Worm (Caenorhabditis elegans) whole organism, young adult: ENCODE data around the gene srg-60.

ENCODE experiments used
- B0336.3 ChIP-seq: fragments of 200-800 bp; sonication (Bioruptor generic); IDR thresholded peaks from 2 replicates; pipeline ENCODE4 v1.3.6; 2022; ENCODE audit warnings: missing genetic modification characterization, missing compliant biosample characterization
- F23B12.7 ChIP-seq: sonication (generic microtip); optimal IDR thresholded peaks from 2 replicates; lab custom pipeline; 2017; ENCODE audit warnings: missing genetic modification characterization, mild to moderate bottlenecking, missing compliant biosample characterization, antibody characterized with exemption, moderate library complexity; ENCODE audit not compliant: insufficient read depth
- F39B2.1 ChIP-seq: fragments of 200-800 bp; sonication (Bioruptor generic); IDR thresholded peaks from 2 replicates; pipeline ENCODE4 v1.3.6; 2022; ENCODE audit warnings: missing genetic modification reagents, missing genetic modification characterization, missing compliant biosample characterization
- F49E8.2 ChIP-seq: sonication (generic microtip); optimal IDR thresholded peaks from 3 replicates; lab custom pipeline; 2017; ENCODE audit warnings: missing genetic modification characterization, mild to moderate bottlenecking, missing compliant biosample characterization, antibody characterized with exemption, moderate library complexity; ENCODE audit not compliant: insufficient read depth
- Y79H2A.3 ChIP-seq: fragments of 200-800 bp; sonication (Bioruptor generic); conservative IDR thresholded peaks from 2 replicates; pipeline ENCODE4 v1.3.6; 2022; ENCODE audit warnings: missing genetic modification reagents, missing genetic modification characterization, missing compliant biosample characterization
- aptf-3 ChIP-seq: fragments of 200-800 bp; sonication (Bioruptor generic); IDR thresholded peaks from 2 replicates; pipeline ENCODE4 v1.3.6; 2022; ENCODE audit warnings: missing genetic modification characterization, missing compliant biosample characterization
- cebp-1 ChIP-seq, 2 experiments: fragments of 200-800 bp in 1 of 2; sonication (Bioruptor generic) in 1 of 2; sonication (generic microtip) in 1 of 2; IDR thresholded peaks in 1 of 2; optimal IDR thresholded peaks in 1 of 2; 2 replicates each; pipeline versions ENCODE4 v1.3.6 to Lab custom; 2017 to 2022; ENCODE audit warnings: missing compliant biosample characterization in 2 of 2, missing genetic modification characterization in 2 of 2, mild to moderate bottlenecking in 1 of 2, missing genetic modification reagents in 1 of 2, moderate library complexity in 1 of 2
- ceh-100 ChIP-seq: fragments of 200-800 bp; sonication (Bioruptor generic); IDR thresholded peaks from 2 replicates; pipeline ENCODE4 v1.3.6; 2022; ENCODE audit warnings: missing genetic modification reagents, missing genetic modification characterization, missing compliant biosample characterization
- ceh-27 ChIP-seq: fragments of 200-800 bp; sonication (Bioruptor generic); optimal IDR thresholded peaks from 2 replicates; lab custom pipeline; 2018; ENCODE audit warnings: mild to moderate bottlenecking, missing genetic modification characterization, moderate library complexity, missing compliant biosample characterization
- ceh-58 ChIP-seq: fragments of 200-800 bp; sonication (Bioruptor generic); IDR thresholded peaks from 2 replicates; pipeline ENCODE4 v1.3.6; 2022; ENCODE audit warnings: missing genetic modification characterization, missing compliant biosample characterization
- ceh-79 ChIP-seq: sonication (generic microtip); optimal IDR thresholded peaks from 2 replicates; lab custom pipeline; 2017; ENCODE audit warnings: mild to moderate bottlenecking, missing genetic modification characterization, missing compliant biosample characterization
- ceh-91 ChIP-seq: fragments of 200-800 bp; sonication (Bioruptor generic); IDR thresholded peaks from 2 replicates; pipeline ENCODE4 v1.3.6; 2022; ENCODE audit warnings: missing genetic modification reagents, missing genetic modification characterization, missing compliant biosample characterization
- chd-7 ChIP-seq: sonication (generic microtip); optimal IDR thresholded peaks from 2 replicates; lab custom pipeline; 2016; ENCODE audit warnings: mild to moderate bottlenecking, missing genetic modification characterization, moderate library complexity, missing compliant biosample characterization
- die-1 ChIP-seq: sonication (generic microtip); optimal IDR thresholded peaks from 2 replicates; lab custom pipeline; 2016; ENCODE audit warnings: missing genotype, mild to moderate bottlenecking, missing genetic modification characterization, missing compliant biosample characterization
- dox-1 ChIP-seq: fragments of 200-800 bp; sonication (Bioruptor generic); IDR thresholded peaks from 2 replicates; pipeline ENCODE4 v1.3.6; 2022; ENCODE audit warnings: missing genetic modification reagents, missing genetic modification characterization, missing compliant biosample characterization
- egrh-3 ChIP-seq: fragments of 200-800 bp; sonication (Bioruptor generic); IDR thresholded peaks from 2 replicates; pipeline ENCODE4 v1.3.6; 2022; ENCODE audit warnings: missing genetic modification reagents, missing genetic modification characterization, missing compliant biosample characterization
- gei-17 ChIP-seq: fragments of 200-800 bp; sonication (Bioruptor generic); optimal IDR thresholded peaks from 2 replicates; lab custom pipeline; 2018; ENCODE audit warnings: mild to moderate bottlenecking, missing genetic modification characterization, missing compliant biosample characterization
- hsf-1 ChIP-seq: fragments of 200-800 bp; sonication (Bioruptor generic); IDR thresholded peaks from 2 replicates; pipeline ENCODE4 v1.3.6; 2022; ENCODE audit warnings: missing genetic modification reagents, missing genetic modification characterization, missing compliant biosample characterization
- let-526 ChIP-seq: fragments of 200-800 bp; sonication (Bioruptor generic); IDR thresholded peaks from 2 replicates; pipeline ENCODE4 v1.3.6; 2022; ENCODE audit warnings: missing genetic modification reagents, missing genetic modification characterization, missing compliant biosample characterization
- lin-35 ChIP-seq, 3 experiments: fragments of 150-350 bp in 2 of 3; sonication (generic microtip) in 1 of 3; optimal IDR thresholded peaks; 2 replicates each; lab custom pipeline; 2014 to 2018; ENCODE audit warnings: missing biosample characterization in 3 of 3, missing genetic modification characterization in 3 of 3, missing genetic modification reagents in 3 of 3
- lin-54 ChIP-seq: fragments of 200-800 bp; sonication (Bioruptor generic); optimal IDR thresholded peaks from 2 replicates; lab custom pipeline; 2018; ENCODE audit warnings: mild to moderate bottlenecking, missing genetic modification characterization, missing compliant biosample characterization
- madf-3 ChIP-seq: fragments of 200-800 bp; sonication (Bioruptor generic); IDR thresholded peaks from 2 replicates; pipeline ENCODE4 v1.3.6; 2022; ENCODE audit warnings: missing genetic modification reagents, missing genetic modification characterization, missing compliant biosample characterization
- mes-4 ChIP-seq: sonication (generic microtip); optimal IDR thresholded peaks from 2 replicates; lab custom pipeline; 2016; ENCODE audit warnings: missing genotype, missing genetic modification characterization, missing compliant biosample characterization
- nhr-27 ChIP-seq: fragments of 200-800 bp; sonication (Bioruptor generic); optimal IDR thresholded peaks from 2 replicates; lab custom pipeline; 2018; ENCODE audit warnings: mild to moderate bottlenecking, missing genetic modification characterization, moderate library complexity, missing compliant biosample characterization
- nhr-80 ChIP-seq: sonication (generic microtip); optimal IDR thresholded peaks from 2 replicates; lab custom pipeline; 2016; ENCODE audit warnings: missing genetic modification characterization, missing compliant biosample characterization
- somi-1 ChIP-seq: fragments of 200-800 bp; sonication (Bioruptor generic); optimal IDR thresholded peaks from 2 replicates; lab custom pipeline; 2018; ENCODE audit warnings: mild to moderate bottlenecking, missing genetic modification characterization, missing compliant biosample characterization
- tbx-9 ChIP-seq: sonication (generic microtip); optimal IDR thresholded peaks from 2 replicates; lab custom pipeline; 2016; ENCODE audit warnings: borderline replicate concordance, missing genetic modification characterization, inconsistent platforms, missing compliant biosample characterization
- zfh-2 ChIP-seq: fragments of 200-800 bp; sonication (Bioruptor generic); conservative IDR thresholded peaks from 2 replicates; pipeline ENCODE4 v1.3.6; 2022; ENCODE audit warnings: missing genetic modification reagents, missing genetic modification characterization, missing compliant biosample characterization

The srg-60 gene

ce11 chrV:2767465-2767864 is 45.0 kb upstream of the srg-60 start, which contains the start of gene R05D8.9:
R05D8.9 (minus strand) TSS chrV:2767565.
- TF ChIP-seq madf-3 (GFP tag; lab: Robert Waterston, UW): no peak
- no peak for TF ChIP-seq aptf-3 (GFP tag; lab: Robert Waterston, UW)

ce11 chrV:2765052-2765451 is 42.6 kb upstream of the srg-60 start, which contains the start of gene dhs-14:
dhs-14 (minus strand) TSS chrV:2765200.
- TF ChIP-seq lin-35 (GFP tag; optimal IDR thresholded peaks at IDR 0.05; lab: Kevin White, UChicago): no peak
- peak; percentile 83 for TF ChIP-seq nhr-80 (tag; lab: Kevin White, UChicago)
- no peak for TF ChIP-seq nhr-27 (tag; lab: Kevin White, UChicago)
- 0 out of 2 replicates have a peak, but pooled peaks have one; percentile 23 for TF ChIP-seq dox-1
- TF ChIP-seq die-1 (tag; lab: Kevin White, UChicago): no peak
- TF ChIP-seq F39B2.1 (GFP tag; lab: Robert Waterston, UW): no peak

- no peak for TF ChIP-seq F49E8.2 (tag; lab: Kevin White, UChicago)
- TF ChIP-seq let-526 (GFP tag; lab: Robert Waterston, UW): no peak
- TF ChIP-seq ceh-79 (tag; lab: Kevin White, UChicago): no peak
- TF ChIP-seq lin-54 (GFP tag; lab: Kevin White, UChicago): no peak
- no peak for TF ChIP-seq mes-4 (tag; lab: Kevin White, UChicago)
- TF ChIP-seq somi-1 (GFP tag; lab: Kevin White, UChicago): no peak
- TF ChIP-seq B0336.3 (GFP tag; lab: Robert Waterston, UW): no peak
- TF ChIP-seq ceh-91 (GFP tag; lab: Robert Waterston, UW): no peak
- no peak for TF ChIP-seq chd-7
- no peak for TF ChIP-seq gei-17 (GFP tag; lab: Kevin White, UChicago)
- TF ChIP-seq die-1 (tag; lab: Kevin White, UChicago): no peak
These were observed 40.6 kb upstream of the srg-60 start, which contains the start of gene R05D8.7 for ce11 chrV:2763105-2763504. R05D8.7 (minus strand) TSS chrV:2763208.

- TF ChIP-seq nhr-27 (tag; lab: Kevin White, UChicago) (no peak), F23B12.7 (no peak), cebp-1 (GFP tag; IDR thresholded peaks at IDR 0.05; lab: Robert Waterston, UW) (no peak), cebp-1 (tag; optimal IDR thresholded peaks at IDR 0.05; lab: Kevin White, UChicago) (no peak), let-526 (GFP tag; lab: Robert Waterston, UW) (no peak), zfh-2 (GFP tag; lab: Robert Waterston, UW) (peak; percentile 75)
These were observed 39.0 kb upstream of the srg-60 start for ce11 chrV:2761470-2761869.

ce11 chrV:2759456-2759855 is 37.0 kb upstream of the srg-60 start, which contains the start of gene srg-58:
srg-58 (minus strand) TSS chrV:2759556.
- TF ChIP-seq ceh-58 (no peak), tbx-9 (tag; lab: Kevin White, UChicago) (no peak), hsf-1 (GFP tag; lab: Robert Waterston, UW) (no peak), Y79H2A.3 (no peak), ceh-100 (GFP tag; lab: Robert Waterston, UW) (no peak), ceh-27 (GFP tag; lab: Kevin White, UChicago) (no peak)

- TF ChIP-seq zfh-2 (GFP tag; lab: Robert Waterston, UW) (peak; percentile 75), nhr-27 (tag; lab: Kevin White, UChicago) (no peak), egrh-3 (peak; percentile 28; the same call in 1 of the 2 replicates)
These were observed 36.0 kb upstream of the srg-60 start for ce11 chrV:2758437-2758836.
